Worm (Caenorhabditis elegans) whole organism, late embryonic: ENCODE results near the gene eif-1.

Source experiments
- C38D4.7 ChIP-seq: fragments of 200-800 bp; sonication (Bioruptor generic); optimal IDR thresholded peaks from 2 replicates; lab custom pipeline; 2018; ENCODE audit warnings: mild to moderate bottlenecking, missing genetic modification characterization, moderate library complexity, missing compliant biosample characterization
- K02D7.2 ChIP-seq: sonication (generic microtip); optimal IDR thresholded peaks from 2 replicates; lab custom pipeline; 2017; ENCODE audit warnings: mild to moderate bottlenecking, missing genetic modification characterization, missing compliant biosample characterization
- K09A11.1 ChIP-seq: sonication (generic microtip); optimal IDR thresholded peaks from 2 replicates; lab custom pipeline; 2017; ENCODE audit warnings: antibody characterized with exemption, mild to moderate bottlenecking, missing genetic modification characterization, missing compliant biosample characterization; ENCODE audit not compliant: insufficient read depth
- ahr-1 ChIP-seq: sonication (generic microtip); optimal IDR thresholded peaks from 2 replicates; lab custom pipeline; 2016; ENCODE audit warnings: missing genetic modification characterization, missing compliant biosample characterization
- ceh-14 ChIP-seq: sonication (generic microtip); optimal IDR thresholded peaks from 2 replicates; lab custom pipeline; 2016; ENCODE audit warnings: missing genotype, missing genetic modification characterization, missing compliant biosample characterization
- ceh-18 ChIP-seq: sonication (generic microtip); optimal IDR thresholded peaks from 2 replicates; lab custom pipeline; 2016; ENCODE audit warnings: missing genetic modification characterization, missing compliant biosample characterization
- ceh-19 ChIP-seq: fragments of 200-800 bp; sonication (Bioruptor generic); optimal IDR thresholded peaks from 2 replicates; lab custom pipeline; 2018; ENCODE audit warnings: mild to moderate bottlenecking, missing genetic modification characterization, missing compliant biosample characterization
- ceh-2 ChIP-seq: sonication (generic microtip); optimal IDR thresholded peaks from 2 replicates; lab custom pipeline; 2016; ENCODE audit warnings: missing genotype, missing genetic modification characterization, missing compliant biosample characterization
- ceh-22 ChIP-seq: sonication (generic microtip); optimal IDR thresholded peaks from 2 replicates; lab custom pipeline; 2017; ENCODE audit warnings: missing biosample characterization, missing genetic modification characterization
- ceh-30 ChIP-seq: fragments of 150-350 bp; optimal IDR thresholded peaks from 2 replicates; lab custom pipeline; 2014; ENCODE audit warnings: missing biosample characterization, missing genetic modification characterization
- ceh-31 ChIP-seq: sonication (generic microtip); optimal IDR thresholded peaks from 2 replicates; lab custom pipeline; 2016; ENCODE audit warnings: missing genetic modification characterization, missing compliant biosample characterization
- ceh-45 ChIP-seq: fragments of 200-800 bp; sonication (Bioruptor generic); IDR thresholded peaks from 2 replicates; pipeline ENCODE4 v1.3.6; 2022; ENCODE audit warnings: missing genetic modification reagents, missing genetic modification characterization, missing compliant biosample characterization
- ceh-48 ChIP-seq: sonication (generic microtip); optimal IDR thresholded peaks from 2 replicates; lab custom pipeline; 2016; ENCODE audit warnings: missing genetic modification characterization, inconsistent platforms, missing compliant biosample characterization
- ceh-6 ChIP-seq: fragments of 200-800 bp; sonication (Bioruptor generic); optimal IDR thresholded peaks from 2 replicates; lab custom pipeline; 2018; ENCODE audit warnings: mild to moderate bottlenecking, missing genetic modification characterization, missing compliant biosample characterization
- ceh-9 ChIP-seq: sonication (generic microtip); optimal IDR thresholded peaks from 2 replicates; lab custom pipeline; 2016; ENCODE audit warnings: mild to moderate bottlenecking, missing genetic modification characterization, inconsistent platforms, missing compliant biosample characterization
- dve-1 ChIP-seq: sonication (generic microtip); optimal IDR thresholded peaks from 2 replicates; lab custom pipeline; 2017; ENCODE audit warnings: antibody characterized with exemption, mild to moderate bottlenecking, missing genetic modification characterization, missing compliant biosample characterization
- ets-4 ChIP-seq: sonication (generic microtip); optimal IDR thresholded peaks from 2 replicates; lab custom pipeline; 2016; ENCODE audit warnings: missing genetic modification characterization, missing compliant biosample characterization
- eyg-1 ChIP-seq: sonication (generic microtip); optimal IDR thresholded peaks from 2 replicates; lab custom pipeline; 2016; ENCODE audit warnings: missing genotype, missing genetic modification characterization, missing compliant biosample characterization
- fkh-10 ChIP-seq: fragments of 150-350 bp; optimal IDR thresholded peaks from 2 replicates; lab custom pipeline; 2014; ENCODE audit warnings: missing biosample characterization, missing genetic modification reagents, missing genetic modification characterization
- fkh-6 ChIP-seq: sonication (generic microtip); optimal IDR thresholded peaks from 2 replicates; lab custom pipeline; 2016; ENCODE audit warnings: missing genetic modification characterization, missing compliant biosample characterization
- gmeb-2 ChIP-seq: sonication (generic microtip); optimal IDR thresholded peaks from 2 replicates; lab custom pipeline; 2016; ENCODE audit warnings: missing genetic modification characterization, inconsistent platforms, missing compliant biosample characterization
- hlh-30 ChIP-seq: sonication (generic microtip); optimal IDR thresholded peaks from 2 replicates; lab custom pipeline; 2017; ENCODE audit warnings: antibody characterized with exemption, missing genetic modification characterization, missing compliant biosample characterization; ENCODE audit not compliant: insufficient read depth
- hlh-6 ChIP-seq: sonication (generic microtip); optimal IDR thresholded peaks from 2 replicates; lab custom pipeline; 2016; ENCODE audit warnings: missing genotype, missing genetic modification characterization, missing compliant biosample characterization
- hlh-8 ChIP-seq: sonication (generic microtip); optimal IDR thresholded peaks from 2 replicates; lab custom pipeline; 2016; ENCODE audit warnings: missing genotype, missing genetic modification characterization, missing compliant biosample characterization
- lim-6 ChIP-seq: sonication (generic microtip); optimal IDR thresholded peaks from 2 replicates; lab custom pipeline; 2016; ENCODE audit warnings: missing genetic modification characterization, missing compliant biosample characterization
- nfya-1 ChIP-seq: sonication (generic microtip); optimal IDR thresholded peaks from 2 replicates; lab custom pipeline; 2017; ENCODE audit warnings: missing genetic modification characterization, mild to moderate bottlenecking, missing compliant biosample characterization, antibody characterized with exemption, moderate library complexity
- nhr-11 ChIP-seq: fragments of 150-350 bp; optimal IDR thresholded peaks from 2 replicates; lab custom pipeline; 2014; ENCODE audit warnings: missing biosample characterization, missing genetic modification characterization
- nhr-232 ChIP-seq: sonication (generic microtip); optimal IDR thresholded peaks from 2 replicates; lab custom pipeline; 2016; ENCODE audit warnings: missing genetic modification characterization, missing compliant biosample characterization
- pag-3 ChIP-seq: sonication (generic microtip); optimal IDR thresholded peaks from 2 replicates; lab custom pipeline; 2016; ENCODE audit warnings: missing compliant biosample characterization, missing genetic modification characterization, borderline replicate concordance
- pat-9 ChIP-seq: fragments of 200-800 bp; sonication (Bioruptor generic); optimal IDR thresholded peaks from 2 replicates; lab custom pipeline; 2018; ENCODE audit warnings: mild to moderate bottlenecking, missing genetic modification characterization, moderate library complexity, missing compliant biosample characterization
- pax-1 ChIP-seq: fragments of 150-350 bp; optimal IDR thresholded peaks from 2 replicates; lab custom pipeline; 2014; ENCODE audit warnings: missing biosample characterization, missing genetic modification characterization
- pha-2 ChIP-seq: sonication (generic microtip); optimal IDR thresholded peaks from 2 replicates; lab custom pipeline; 2017; ENCODE audit warnings: mild to moderate bottlenecking, missing genetic modification characterization, missing compliant biosample characterization
- pha-4 ChIP-seq: fragments of 150-350 bp; optimal IDR thresholded peaks from 2 replicates; lab custom pipeline; 2018; ENCODE audit warnings: missing biosample characterization, missing genetic modification reagents, missing genetic modification characterization
- pqm-1 ChIP-seq: sonication (generic microtip); optimal IDR thresholded peaks from 2 replicates; lab custom pipeline; 2016; ENCODE audit warnings: missing genetic modification characterization, missing compliant biosample characterization
- pros-1 ChIP-seq: fragments of 150-350 bp; optimal IDR thresholded peaks from 2 replicates; lab custom pipeline; 2014; ENCODE audit warnings: missing biosample characterization, missing genetic modification reagents, missing genetic modification characterization
- rnt-1 ChIP-seq: sonication (generic microtip); optimal IDR thresholded peaks from 2 replicates; lab custom pipeline; 2016; ENCODE audit warnings: missing genetic modification characterization, missing compliant biosample characterization
- sdc-2 ChIP-seq: sonication (generic microtip); optimal IDR thresholded peaks from 2 replicates; lab custom pipeline; 2016; ENCODE audit warnings: missing genotype, missing genetic modification characterization, missing compliant biosample characterization
- tbx-2 ChIP-seq: sonication (generic microtip); optimal IDR thresholded peaks from 2 replicates; lab custom pipeline; 2016; ENCODE audit warnings: missing genetic modification characterization, missing compliant biosample characterization
- tbx-7 ChIP-seq: sonication (generic microtip); optimal IDR thresholded peaks from 2 replicates; lab custom pipeline; 2016; ENCODE audit warnings: missing genotype, missing genetic modification characterization, missing compliant biosample characterization
- unc-42 ChIP-seq: sonication (generic microtip); optimal IDR thresholded peaks from 2 replicates; lab custom pipeline; 2016; ENCODE audit warnings: missing genotype, missing genetic modification characterization, missing compliant biosample characterization
- unc-55 ChIP-seq: sonication (generic microtip); optimal IDR thresholded peaks from 2 replicates; lab custom pipeline; 2017; ENCODE audit warnings: missing biosample characterization, missing genetic modification reagents, missing genetic modification characterization
- unc-86 ChIP-seq: sonication (generic microtip); optimal IDR thresholded peaks from 2 replicates; lab custom pipeline; 2016; ENCODE audit warnings: missing genetic modification characterization, missing compliant biosample characterization
- ztf-16 ChIP-seq: sonication (generic microtip); optimal IDR thresholded peaks from 2 replicates; lab custom pipeline; 2017; ENCODE audit warnings: missing genetic modification characterization, missing compliant biosample characterization

Gene eif-1

ce11 chrII:5003660-5004059 lies 10.3 kb upstream of the eif-1 start, which contains the start of gene F59A6.10:
Gene F59A6.10, plus strand, starts transcription at chrII:5003960.
- no peak for TF ChIP-seq ceh-45
- TF ChIP-seq ceh-19 (GFP tag; lab: Kevin White, UChicago), result no peak
- TF ChIP-seq rnt-1 (tag; lab: Kevin White, UChicago), result no peak
- TF ChIP-seq pqm-1 (tag; lab: Kevin White, UChicago), result no peak
- no peak for TF ChIP-seq hlh-30 (tag; lab: Kevin White, UChicago)
- no peak for TF ChIP-seq eyg-1
- no peak for TF ChIP-seq ahr-1 (tag; lab: Kevin White, UChicago)
- no peak for TF ChIP-seq ceh-9
- TF ChIP-seq C38D4.7 (GFP tag; lab: Kevin White, UChicago), result no peak
- TF ChIP-seq ceh-30, result no peak
- TF ChIP-seq tbx-7, result no peak
- no peak for TF ChIP-seq nhr-232
- TF ChIP-seq ceh-2 (tag; lab: Kevin White, UChicago), result no peak
- TF ChIP-seq ets-4 (tag; lab: Kevin White, UChicago), result no peak
- TF ChIP-seq pha-4 (tag; lab: Kevin White, UChicago), result no peak

- no peak for TF ChIP-seq hlh-6 (tag; lab: Kevin White, UChicago)
Measured at ce11 chrII:5001866-5002265, 8.5 kb upstream of the eif-1 start.

- TF ChIP-seq ets-4 (tag; lab: Kevin White, UChicago), result peak; percentile 26
- TF ChIP-seq ceh-18 (tag; lab: Kevin White, UChicago), result no peak
- TF ChIP-seq ztf-16 (tag; lab: Kevin White, UChicago), result no peak
- TF ChIP-seq pros-1 (tag; lab: Kevin White, UChicago), result peak; percentile 21
- peak; percentile 77 for TF ChIP-seq unc-42 (tag; lab: Kevin White, UChicago)
- no peak for TF ChIP-seq lim-6
- peak; percentile 31 for TF ChIP-seq sdc-2 (tag; lab: Kevin White, UChicago)
- no peak for TF ChIP-seq unc-86 (tag; lab: Kevin White, UChicago)
- no peak for TF ChIP-seq pag-3 (tag; lab: Kevin White, UChicago)
- TF ChIP-seq ceh-48 (tag; lab: Kevin White, UChicago), result no peak
- no peak for TF ChIP-seq eyg-1
- peak; percentile 1 for TF ChIP-seq ceh-14 (tag; lab: Kevin White, UChicago)
- peak; percentile 9 for TF ChIP-seq tbx-2 (tag; lab: Kevin White, UChicago)
- no peak for TF ChIP-seq nhr-11 (tag; lab: Kevin White, UChicago)
- no peak for TF ChIP-seq K09A11.1 (tag; lab: Kevin White, UChicago)
- no peak for TF ChIP-seq fkh-6 (tag; lab: Kevin White, UChicago)
- no peak for TF ChIP-seq ceh-6
- TF ChIP-seq ceh-2 (tag; lab: Kevin White, UChicago), result no peak
- no peak for TF ChIP-seq K02D7.2 (tag; lab: Kevin White, UChicago)
- TF ChIP-seq nfya-1 (tag; lab: Kevin White, UChicago), result peak; percentile 86
- TF ChIP-seq pha-4 (tag; lab: Kevin White, UChicago), result no peak
- TF ChIP-seq dve-1 (tag; lab: Kevin White, UChicago), result peak; percentile 39
- peak; percentile 73 for TF ChIP-seq ceh-31 (tag; lab: Kevin White, UChicago)
- TF ChIP-seq hlh-8 (tag; lab: Kevin White, UChicago), result no peak
- no peak for TF ChIP-seq pha-2 (tag; lab: Kevin White, UChicago)
- TF ChIP-seq fkh-10, result no peak
- no peak for TF ChIP-seq pat-9
- no peak for TF ChIP-seq hlh-6 (tag; lab: Kevin White, UChicago)
- TF ChIP-seq gmeb-2, result no peak
- peak; percentile 61 for TF ChIP-seq unc-55 (GFP tag; lab: Kevin White, UChicago)
- no peak for TF ChIP-seq tbx-7
- TF ChIP-seq pax-1, result no peak
- peak; percentile 20 for TF ChIP-seq rnt-1 (tag; lab: Kevin White, UChicago)
- no peak for TF ChIP-seq ceh-22 (tag; lab: Kevin White, UChicago)
Measured at ce11 chrII:4999122-4999521, 5.7 kb upstream of the eif-1 start, which contains the start of gene citk-2. Gene citk-2, plus strand, starts transcription at chrII:4999520.
